1 fruit fly cellular context compared by ENCODE assay signal in the genomic region with DNA sequence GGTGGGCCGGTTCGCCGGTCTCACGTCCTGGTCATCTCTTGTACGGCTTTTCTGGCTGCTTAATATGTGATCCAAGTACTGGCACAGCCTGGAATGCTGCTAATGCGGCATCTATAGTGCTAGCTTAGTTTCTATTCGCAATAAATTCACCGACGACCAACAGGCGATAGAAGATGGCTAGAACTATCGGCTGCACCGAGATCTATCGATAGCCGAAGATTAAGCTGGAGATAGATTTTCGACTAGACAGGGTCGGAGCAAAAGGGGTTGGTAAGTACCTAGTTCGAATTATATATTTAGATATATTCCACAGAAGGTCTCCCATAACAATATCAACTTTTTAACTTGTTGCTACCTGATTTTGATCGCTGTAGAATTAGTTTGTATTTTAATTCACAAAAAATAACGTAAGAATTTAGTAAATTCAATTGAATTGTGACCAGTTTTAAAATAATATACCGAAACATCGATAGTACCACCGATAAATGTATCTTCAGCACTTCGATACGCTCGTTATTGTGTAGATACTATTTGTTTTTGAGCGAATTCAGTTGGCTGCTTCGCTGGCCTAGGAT.
TF ChIP-seq lines count a peak whose summit lies in the region.

A gene (minus strand): TSS at position 185 of the 575 bp plus-strand sequence.
A gene (plus strand): TSS at position 499 of the 575 bp plus-strand sequence.

TF ChIP-seq in whole organism, embryonic, 481 proteins besides CTCF, POLR2A, EP300 and RAD21 (continued from another document):
- TF ChIP-seq Fer1 (GFP tag; optimal IDR thresholded peaks at IDR 0.05; lab: Kevin White, UChicago) (peak; percentile 73), jing (GFP tag; optimal IDR thresholded peaks at IDR 0.05; lab: Kevin White, UChicago) (no peak), corto (GFP tag; optimal IDR thresholded peaks at IDR 0.05; lab: Kevin White, UChicago) (peak; percentile 50), CG7839 (tag; optimal IDR thresholded peaks at IDR 0.05; lab: Kevin White, UChicago) (peak; percentile 70), CG9215 (GFP tag; IDR thresholded peaks at IDR 0.05; lab: Robert Waterston, UW) (peak; percentile 66), CG17829 (tag; optimal IDR thresholded peaks at IDR 0.05; lab: Kevin White, UChicago) (peak; percentile 74), CG11247 (GFP tag; IDR thresholded peaks at IDR 0.05; lab: Robert Waterston, UW) (no peak), cato (GFP tag; optimal IDR thresholded peaks at IDR 0.05; lab: Kevin White, UChicago; ENCODE audit: borderline replicate concordance) (peak; percentile 10), BtbVII (GFP tag; optimal IDR thresholded peaks at IDR 0.05; lab: Kevin White, UChicago) (no peak), dmrt11E (tag; optimal IDR thresholded peaks at IDR 0.05; lab: Kevin White, UChicago) (peak; percentile 51), CG13287 (GFP tag; IDR thresholded peaks at IDR 0.05; lab: Robert Waterston, UW; ENCODE audit: partially characterized antibody) (peak; percentile 93), Oli (tag; optimal IDR thresholded peaks at IDR 0.05; lab: Kevin White, UChicago) (peak; percentile 53), CG4854 (GFP tag; optimal IDR thresholded peaks at IDR 0.05; lab: Kevin White, UChicago) (peak; percentile 32), Antp (GFP tag; optimal IDR thresholded peaks at IDR 0.05; lab: Kevin White, UChicago) (peak; percentile 64), row (GFP tag; IDR thresholded peaks at IDR 0.05; lab: Robert Waterston, UW) (peak; percentile 96), chinmo (GFP tag; IDR thresholded peaks at IDR 0.05; lab: Robert Waterston, UW; ENCODE audit: partially characterized antibody) (peak; percentile 93; the same call in 3 of the 4 replicates), CG12071 (GFP tag; optimal IDR thresholded peaks at IDR 0.05; lab: Kevin White, UChicago) (no peak), zf30C (GFP tag; optimal IDR thresholded peaks at IDR 0.05; lab: Kevin White, UChicago) (no peak), CG9437 (GFP tag; optimal IDR thresholded peaks at IDR 0.05; lab: Kevin White, UChicago) (peak; percentile 38), Dip3 (GFP tag; optimal IDR thresholded peaks at IDR 0.05; lab: Kevin White, UChicago) (peak; percentile 63), CG12659 (GFP tag; optimal IDR thresholded peaks at IDR 0.05; lab: Kevin White, UChicago) (peak; percentile 86), Poxn (GFP tag; IDR thresholded peaks at IDR 0.05; lab: Robert Waterston, UW) (no peak), Trl (optimal IDR thresholded peaks at IDR 0.05; lab: Kevin White, UChicago) (no peak), Trl (GFP tag; optimal IDR thresholded peaks at IDR 0.05; lab: Kevin White, UChicago) (peak; percentile 58)
